Fruit fly (Drosophila melanogaster) whole organism, embryonic: Measurements from ENCODE around the gene shv.

ENCODE experiments used
- CG10959 ChIP-seq: fragments of 200-800 bp; sonication (Bioruptor generic); IDR thresholded peaks from 2 replicates; pipeline ENCODE4 v1.3.6; 2022; ENCODE audit warnings: missing biosample characterization, missing genetic modification characterization
- CG15269 ChIP-seq: fragments of 200-800 bp; sonication (Bioruptor generic); optimal IDR thresholded peaks from 2 replicates; lab custom pipeline; 2018; ENCODE audit warnings: missing biosample characterization, mild to moderate bottlenecking, missing genetic modification characterization, moderate library complexity
- CG15601 ChIP-seq: fragments of 200-800 bp; sonication (Bioruptor generic); optimal IDR thresholded peaks from 3 replicates; lab custom pipeline; 2019; ENCODE audit warnings: missing biosample characterization, mild to moderate bottlenecking, missing genetic modification characterization, moderate library complexity
- CG2129 ChIP-seq: fragments of 200-800 bp; sonication (Bioruptor generic); IDR thresholded peaks from 2 replicates; pipeline ENCODE4 v1.3.6; 2022; ENCODE audit warnings: missing biosample characterization, missing genetic modification characterization; ENCODE audit not compliant: partially characterized antibody
- Dip2 ChIP-seq: fragments of 200-800 bp; sonication (Bioruptor generic); IDR thresholded peaks from 2 replicates; pipeline ENCODE4 v1.3.6; 2022; ENCODE audit warnings: missing biosample characterization, missing genetic modification characterization
- Dp ChIP-seq: fragments of 200-800 bp; sonication (Bioruptor generic); optimal IDR thresholded peaks from 2 replicates; lab custom pipeline; 2018; ENCODE audit warnings: missing biosample characterization, mild to moderate bottlenecking, missing genetic modification characterization, moderate library complexity
- disco-r ChIP-seq: fragments of 200-800 bp; sonication (Bioruptor generic); optimal IDR thresholded peaks from 2 replicates; lab custom pipeline; 2016; ENCODE audit warnings: missing biosample characterization, missing genetic modification characterization
- ewg ChIP-seq: fragments of 200-800 bp; sonication (Bioruptor generic); optimal IDR thresholded peaks from 3 replicates; lab custom pipeline; 2017; ENCODE audit warnings: mild to moderate bottlenecking, missing biosample characterization, missing genetic modification reagents, missing genetic modification characterization
- gsb-n ChIP-seq: fragments of 200-800 bp; sonication (Bioruptor generic); optimal IDR thresholded peaks from 3 replicates; lab custom pipeline; 2018; ENCODE audit warnings: missing biosample characterization, mild to moderate bottlenecking, missing genetic modification characterization
- psq ChIP-seq: fragments of 200-800 bp; sonication (Bioruptor generic); optimal IDR thresholded peaks from 2 replicates; lab custom pipeline; 2017; ENCODE audit warnings: missing biosample characterization, missing genetic modification characterization
- salm ChIP-seq: fragments of 200-800 bp; sonication (Bioruptor generic); optimal IDR thresholded peaks from 2 replicates; lab custom pipeline; 2018; ENCODE audit warnings: missing biosample characterization, mild to moderate bottlenecking, missing genetic modification characterization
- sr ChIP-seq: fragments of 200-800 bp; sonication (Bioruptor generic); IDR thresholded peaks from 3 replicates; pipeline ENCODE4 v1.3.6; 2022; ENCODE audit warnings: missing biosample characterization, missing genetic modification characterization
- ssp ChIP-seq: fragments of 200-800 bp; sonication (Bioruptor generic); IDR thresholded peaks from 2 replicates; pipeline ENCODE4 v1.3.6; 2022; ENCODE audit warnings: missing biosample characterization, missing genetic modification characterization

dm6 chr2L:435311-435806, 17.5 kb upstream of the shv start:
- TF ChIP-seq psq (GFP tag; lab: Kevin White, UChicago) (no peak), Dip2 (GFP tag; lab: Robert Waterston, UW) (no peak), salm (no peak), disco-r (GFP tag; lab: Kevin White, UChicago) (no peak), gsb-n (tag; lab: Kevin White, UChicago) (no peak), ssp (GFP tag; lab: Robert Waterston, UW) (no peak), ewg (GFP tag; lab: Kevin White, UChicago) (no peak), CG15601 (peak; percentile 78), CG10959 (no peak), CG2129 (GFP tag; lab: Robert Waterston, UW) (no peak), Dp (GFP tag; lab: Kevin White, UChicago) (no peak), sr (GFP tag; lab: Robert Waterston, UW) (no peak), CG15269 (no peak)
